Worm (Caenorhabditis elegans): ENCODE results near the gene Y4C6B.2.

- TF ChIP-seq ceh-34 (tag; optimal IDR thresholded peaks at IDR 0.05): no peak
- no peak for TF ChIP-seq odd-2 (tag; optimal IDR thresholded peaks at IDR 0.05)
- TF ChIP-seq ahr-1 (tag; optimal IDR thresholded peaks at IDR 0.05): no peak
- no peak for TF ChIP-seq nhr-11 (tag; optimal IDR thresholded peaks at IDR 0.05)
- no peak for TF ChIP-seq ceh-30 (tag; optimal IDR thresholded peaks at IDR 0.05)
- TF ChIP-seq elt-2 (tag; optimal IDR thresholded peaks at IDR 0.05): no peak
- no peak for TF ChIP-seq npax-4 (tag; optimal IDR thresholded peaks at IDR 0.05)
- TF ChIP-seq dmd-4 (tag; optimal IDR thresholded peaks at IDR 0.05; ENCODE audit: borderline replicate concordance): no peak
- TF ChIP-seq ceh-31 (tag; optimal IDR thresholded peaks at IDR 0.05): no peak
- TF ChIP-seq tbx-2 (tag; optimal IDR thresholded peaks at IDR 0.05): no peak
- no peak for TF ChIP-seq pqm-1 (tag; optimal IDR thresholded peaks at IDR 0.05)
Observed at ce11 chrIV:5389951-5390350, 50.6 kb downstream of the Y4C6B.2 start.
